Fruit fly (Drosophila melanogaster) whole organism: ENCODE results near the gene CG9240.

Source experiments
- CG8478 ChIP-seq: fragments of >200 bp; optimal IDR thresholded peaks from 2 replicates; lab custom pipeline; 2018; ENCODE audit warnings: inconsistent platforms
- Dll ChIP-seq: fragments of >200 bp; optimal IDR thresholded peaks from 2 replicates; lab custom pipeline; 2017
- EcR ChIP-seq, 2 experiments: fragments of >200 bp; optimal IDR thresholded peaks; 2 replicates each; lab custom pipeline; 2017; ENCODE audit warnings: missing biosample characterization in 2 of 2, missing genetic modification characterization in 2 of 2, missing genetic modification reagents in 2 of 2
- pan ChIP-seq: fragments of >200 bp; optimal IDR thresholded peaks from 2 replicates; lab custom pipeline; 2017
- psq ChIP-seq: fragments of >200 bp; optimal IDR thresholded peaks from 2 replicates; lab custom pipeline; 2017
- usp ChIP-seq: fragments of >200 bp; optimal IDR thresholded peaks from 2 replicates; lab custom pipeline; 2017; ENCODE audit warnings: missing biosample characterization, missing genetic modification characterization, mixed read lengths

The CG9240 gene

DNA sequence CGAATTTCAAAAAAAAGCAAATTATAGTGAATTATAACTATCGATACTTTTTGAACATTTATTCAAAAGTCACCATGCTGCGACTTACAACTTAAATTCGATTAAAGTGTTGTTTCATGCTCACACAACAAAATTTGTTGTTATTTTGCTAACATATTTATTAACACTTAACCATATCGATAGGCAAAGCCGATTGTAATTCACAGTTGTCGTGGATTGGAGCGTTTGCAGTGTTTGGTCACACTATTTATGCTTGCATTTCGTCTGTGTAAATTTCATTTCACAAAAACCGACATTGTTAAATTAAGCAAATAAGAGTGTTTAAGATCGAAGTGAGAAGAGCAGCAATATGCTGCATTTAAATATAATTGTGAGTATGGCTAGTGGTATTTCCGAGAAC is 11.3 kb upstream of the CG9240 start, which contains the start of gene HUWE1:
Gene HUWE1 (plus strand): TSS at position 220 of the 400 bp plus-strand sequence.
- TF ChIP-seq usp (GFP tag; lab: Kevin White, UChicago) (no peak), pan (lab: Kevin White, UChicago) (no peak), CG8478 (lab: Kevin White, UChicago) (no peak), psq (no peak), Dll (lab: Kevin White, UChicago) (no peak), EcR (GFP tag; optimal IDR thresholded peaks at IDR 0.05; lab: Kevin White, UChicago) (no peak)

DNA sequence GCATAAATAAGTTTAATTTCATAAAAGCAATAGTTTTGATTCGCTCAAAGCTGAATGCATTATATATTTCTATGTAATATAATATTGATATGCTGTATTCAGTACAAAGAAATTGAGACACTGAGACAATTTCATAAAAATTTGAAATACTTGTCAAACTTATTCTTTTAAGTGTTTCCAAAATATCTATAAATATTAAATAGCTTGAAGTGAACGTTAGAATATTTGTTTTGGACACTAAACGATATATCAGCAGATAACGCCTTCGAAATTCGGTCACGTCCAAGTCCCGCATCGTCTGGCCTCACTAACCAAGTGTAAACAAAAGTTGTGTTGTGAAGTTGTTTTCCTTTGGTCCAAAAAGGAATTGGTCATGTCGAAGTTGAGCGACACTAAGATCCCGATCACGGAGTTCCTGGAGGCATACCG is 9.7 kb upstream of the CG9240 start:
- TF ChIP-seq Dll (lab: Kevin White, UChicago) = no peak
- TF ChIP-seq CG8478 (lab: Kevin White, UChicago) = no peak
- no peak for TF ChIP-seq usp (GFP tag; lab: Kevin White, UChicago)
- no peak for TF ChIP-seq pan (lab: Kevin White, UChicago)
- TF ChIP-seq psq = no peak
- TF ChIP-seq EcR (GFP tag; optimal IDR thresholded peaks at IDR 0.05; lab: Kevin White, UChicago) = no peak

DNA sequence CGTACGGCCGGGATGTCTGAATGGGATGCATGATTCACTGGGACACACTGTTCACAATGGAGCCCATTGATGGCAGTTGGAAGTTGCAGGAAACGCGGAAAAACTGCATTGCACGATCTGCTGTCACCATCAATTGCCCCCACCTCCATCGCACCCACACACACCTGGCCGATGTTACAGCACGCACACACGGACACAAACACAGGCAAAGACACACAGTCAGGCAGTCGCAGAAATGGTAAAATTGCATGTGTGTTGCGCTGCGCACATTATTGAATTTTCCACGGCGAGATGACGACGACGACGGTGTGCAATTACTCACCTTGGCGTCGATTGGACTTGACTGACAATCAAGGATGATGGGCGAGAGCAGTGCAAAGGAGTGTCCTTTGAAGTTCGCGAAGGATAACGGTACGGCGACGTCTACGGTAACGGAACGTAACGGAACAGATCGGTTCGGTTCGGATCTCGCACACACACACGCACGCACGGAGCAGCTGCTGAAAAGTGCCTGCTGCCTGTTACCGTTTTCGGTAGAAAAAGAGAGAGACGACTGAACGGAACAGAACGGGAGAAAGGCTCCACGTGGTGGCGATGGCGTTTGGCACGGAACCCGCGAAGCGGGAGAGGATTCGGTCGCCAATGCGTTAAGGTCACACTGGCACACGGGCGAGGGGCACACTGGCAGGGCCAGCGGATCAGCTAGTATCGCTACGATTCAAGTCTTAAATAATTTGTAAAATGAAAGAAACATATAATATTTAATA is 9.1 kb upstream of the CG9240 start, which contains the start of the genes CG9281 and CG15601:
Gene CG9281 (minus strand): TSS at position 556 of the 767 bp plus-strand sequence.
Gene CG15601 (plus strand): TSS at position 664 of the 767 bp plus-strand sequence.
- TF ChIP-seq CG8478 (lab: Kevin White, UChicago) = peak; percentile 52
- no peak for TF ChIP-seq psq
- no peak for TF ChIP-seq usp (GFP tag; lab: Kevin White, UChicago)

DNA sequence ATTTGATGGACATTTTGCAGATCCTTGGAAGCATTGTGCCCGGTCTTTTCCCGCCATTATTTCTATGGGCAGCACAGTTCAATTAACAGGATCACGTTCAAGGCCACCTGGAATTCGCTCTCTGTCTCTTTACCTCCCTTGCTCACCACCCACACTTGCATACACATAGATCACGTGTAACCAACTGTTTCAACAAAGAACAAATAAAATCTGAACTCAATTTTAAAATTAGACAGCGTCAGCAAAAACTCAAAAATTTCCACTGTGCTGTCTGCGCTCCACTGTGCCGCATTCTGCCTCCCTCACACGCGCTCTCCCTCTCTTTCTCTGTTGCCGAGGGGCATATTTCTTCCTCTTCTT is 8.5 kb upstream of the CG9240 start:
- TF ChIP-seq pan (lab: Kevin White, UChicago) (no peak), psq (no peak), CG8478 (lab: Kevin White, UChicago) (no peak), EcR (GFP tag; optimal IDR thresholded peaks at IDR 0.05; lab: Kevin White, UChicago) (no peak), usp (GFP tag; lab: Kevin White, UChicago) (no peak), Dll (lab: Kevin White, UChicago) (no peak)

DNA sequence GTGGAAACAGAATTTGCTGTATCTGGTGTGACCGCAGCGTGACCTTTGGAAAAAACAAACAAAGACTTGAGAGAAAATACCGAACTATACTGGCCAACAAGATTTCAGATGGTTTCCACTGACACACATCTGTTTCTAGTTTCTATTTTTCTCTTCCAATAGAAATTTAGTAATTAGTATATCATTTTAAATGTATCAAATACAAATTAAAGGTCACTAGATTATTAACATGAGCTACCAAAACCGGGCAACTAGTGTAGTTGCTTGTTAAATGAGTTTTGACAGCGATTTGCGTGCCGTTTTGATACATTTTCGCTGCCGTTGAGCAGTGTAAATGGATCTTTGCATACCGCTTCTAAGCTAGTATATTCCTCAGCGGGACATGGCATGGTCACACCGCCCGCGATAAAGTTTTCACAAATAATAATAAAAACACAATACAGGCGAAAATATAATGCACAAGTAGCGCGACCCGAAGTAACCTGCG is 2.7 kb upstream of the CG9240 start, which contains the start of the genes Pis and Hap40:
Gene Pis (minus strand): TSS at position 51 of the 487 bp plus-strand sequence.
Gene Hap40 (plus strand): TSS at position 406 of the 487 bp plus-strand sequence.
- no peak for TF ChIP-seq CG8478 (lab: Kevin White, UChicago)
- no peak for TF ChIP-seq usp (GFP tag; lab: Kevin White, UChicago)
- no peak for TF ChIP-seq EcR (GFP tag; optimal IDR thresholded peaks at IDR 0.05; lab: Kevin White, UChicago)
- no peak for TF ChIP-seq pan (lab: Kevin White, UChicago)
- no peak for TF ChIP-seq Dll (lab: Kevin White, UChicago)

DNA sequence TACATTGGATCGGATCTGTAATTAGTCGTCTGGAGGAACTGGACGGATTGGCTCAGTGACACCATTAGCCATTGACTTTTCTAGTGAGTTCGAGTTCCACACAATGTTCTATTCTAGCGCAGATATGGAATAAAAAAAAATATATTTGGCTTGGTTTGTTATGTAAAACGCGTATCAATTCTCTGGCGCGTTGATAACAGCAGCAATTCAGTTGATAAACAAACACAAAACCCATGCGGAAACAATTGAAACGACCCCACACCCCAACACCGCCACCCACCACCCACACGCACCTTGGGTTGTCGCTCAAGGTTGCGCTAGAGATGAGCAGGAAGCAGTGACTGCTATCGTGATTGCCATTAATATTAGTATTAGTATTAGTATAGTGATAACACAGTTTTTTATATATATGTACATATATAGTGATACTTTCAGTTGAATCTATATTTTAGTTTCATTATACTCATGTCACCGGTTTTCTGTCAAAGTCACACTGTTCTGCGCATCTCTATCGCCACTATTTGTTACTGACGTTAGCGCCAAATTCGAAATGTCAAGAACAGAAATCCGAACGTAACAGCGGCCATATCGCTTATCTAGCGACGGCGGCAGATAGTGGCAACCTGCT is 3.4 kb downstream of the CG9240 start:
- no peak for TF ChIP-seq Dll (lab: Kevin White, UChicago)
- no peak for TF ChIP-seq pan (lab: Kevin White, UChicago)
- no peak for TF ChIP-seq psq
- no peak for TF ChIP-seq CG8478 (lab: Kevin White, UChicago)
- TF ChIP-seq EcR (GFP tag; optimal IDR thresholded peaks at IDR 0.05; lab: Kevin White, UChicago) = no peak
- TF ChIP-seq usp (GFP tag; lab: Kevin White, UChicago) = no peak

DNA sequence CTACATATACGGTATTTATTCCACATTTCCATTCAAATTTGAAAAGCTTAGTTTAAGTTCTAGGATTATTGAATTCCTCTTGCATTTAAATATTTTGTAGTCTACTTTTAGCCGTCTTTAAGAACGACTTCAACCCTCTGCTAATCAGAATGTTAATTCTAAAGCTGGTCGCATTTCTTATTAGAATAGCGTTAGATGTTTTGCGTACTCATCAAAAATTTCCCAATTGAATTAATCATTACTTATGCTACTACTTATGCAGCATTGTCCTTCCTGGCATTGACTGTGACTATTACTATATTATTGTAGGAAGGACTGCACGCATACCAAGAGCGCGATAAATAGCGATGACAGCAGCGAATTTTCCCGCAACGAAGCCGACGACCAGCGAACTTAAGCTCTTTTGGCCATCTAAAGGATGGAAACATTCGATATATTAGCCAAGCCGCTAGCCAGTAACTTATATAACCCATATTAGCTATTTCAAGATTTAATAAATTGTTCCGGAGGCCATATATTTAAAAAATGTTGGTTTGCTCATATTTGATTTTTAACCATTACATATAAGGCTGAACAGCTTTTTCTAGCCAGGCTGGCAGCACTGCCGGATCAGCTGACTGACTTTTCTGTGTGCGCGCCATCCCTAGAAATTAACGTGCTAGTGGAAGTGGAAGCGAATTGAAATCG is 4.1 kb downstream of the CG9240 start, which contains the start of gene CG8128:
Gene CG8128 (plus strand): TSS at position 641 of the 687 bp plus-strand sequence.
- TF ChIP-seq pan (lab: Kevin White, UChicago) (no peak), CG8478 (lab: Kevin White, UChicago) (no peak), EcR (GFP tag; optimal IDR thresholded peaks at IDR 0.05; lab: Kevin White, UChicago) (no peak), psq (no peak), usp (GFP tag; lab: Kevin White, UChicago) (no peak), Dll (lab: Kevin White, UChicago) (no peak)

DNA sequence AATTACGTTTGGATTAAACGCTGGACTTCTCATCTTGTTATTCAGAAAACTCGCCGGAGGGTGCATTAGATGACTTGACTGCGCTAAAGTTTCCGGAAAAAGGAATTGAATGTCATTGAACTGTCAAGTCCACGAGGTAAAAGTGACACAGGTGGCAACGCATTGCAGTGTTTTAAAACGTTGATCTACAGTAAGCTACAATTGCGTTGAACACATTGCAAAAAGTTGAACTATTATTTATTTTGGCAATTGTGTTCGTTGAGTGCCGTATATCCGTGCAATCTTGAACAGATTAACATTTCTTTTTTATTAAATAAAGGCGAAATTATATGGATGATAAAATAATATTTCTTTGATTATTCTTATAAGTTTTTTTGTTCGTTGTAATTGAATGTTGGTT is 12.3 kb downstream of the CG9240 start, which contains the start of gene CG15599:
Gene CG15599 (minus strand): TSS at position 101 of the 400 bp plus-strand sequence.
- TF ChIP-seq usp (GFP tag; lab: Kevin White, UChicago) (no peak), EcR (GFP tag; optimal IDR thresholded peaks at IDR 0.05; lab: Kevin White, UChicago) (no peak), psq (no peak)

DNA sequence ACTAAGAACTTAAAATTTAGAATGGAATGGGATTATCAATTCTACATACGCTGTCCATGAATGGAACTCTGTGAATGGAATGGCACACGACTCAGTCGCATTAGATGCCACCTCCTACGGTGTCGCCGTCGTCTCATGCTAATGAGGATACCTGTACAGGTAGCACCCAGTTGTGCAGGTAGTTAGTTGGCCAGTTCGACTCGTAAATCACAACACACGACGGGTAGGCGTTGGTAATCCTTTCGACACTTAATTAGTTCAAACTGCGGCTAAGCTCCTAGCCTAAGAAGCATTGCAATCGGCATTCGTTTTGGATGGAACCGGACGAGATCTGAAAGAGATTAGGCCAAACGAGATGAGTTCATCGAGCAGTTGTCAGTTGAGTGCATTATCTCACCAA is 16.6 kb downstream of the CG9240 start:
- TF ChIP-seq psq (no peak), EcR (GFP tag; optimal IDR thresholded peaks at IDR 0.05; lab: Kevin White, UChicago) (no peak), Dll (lab: Kevin White, UChicago) (no peak), CG8478 (lab: Kevin White, UChicago) (no peak), pan (lab: Kevin White, UChicago) (no peak), usp (GFP tag; lab: Kevin White, UChicago) (no peak)

DNA sequence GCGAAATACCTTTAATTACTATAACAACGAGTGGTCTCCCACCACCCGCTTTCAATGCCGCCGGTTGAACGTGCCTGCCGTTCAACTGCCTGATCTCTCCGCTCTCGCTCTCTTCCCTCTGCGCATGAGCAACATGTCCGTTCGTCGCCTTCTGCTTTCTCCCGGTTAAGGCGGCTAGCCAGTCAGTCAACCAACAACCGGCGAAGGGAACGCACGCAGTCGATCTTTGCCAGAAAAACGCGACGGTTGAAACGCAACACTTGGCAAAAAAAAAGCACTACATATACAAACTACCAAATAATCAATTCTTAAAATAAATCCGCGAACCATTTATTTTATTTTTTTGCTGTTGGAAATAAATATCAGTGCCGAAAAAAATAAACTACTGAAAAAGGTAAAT is 25.8 kb downstream of the CG9240 start, which contains the start of gene CG12708:
Gene CG12708 (plus strand): TSS at position 183 of the 400 bp plus-strand sequence.
- TF ChIP-seq CG8478 (lab: Kevin White, UChicago) (no peak), usp (GFP tag; lab: Kevin White, UChicago) (no peak), psq (no peak), Dll (lab: Kevin White, UChicago) (no peak), EcR (GFP tag; optimal IDR thresholded peaks at IDR 0.05; lab: Kevin White, UChicago) (no peak), pan (lab: Kevin White, UChicago) (no peak)

DNA sequence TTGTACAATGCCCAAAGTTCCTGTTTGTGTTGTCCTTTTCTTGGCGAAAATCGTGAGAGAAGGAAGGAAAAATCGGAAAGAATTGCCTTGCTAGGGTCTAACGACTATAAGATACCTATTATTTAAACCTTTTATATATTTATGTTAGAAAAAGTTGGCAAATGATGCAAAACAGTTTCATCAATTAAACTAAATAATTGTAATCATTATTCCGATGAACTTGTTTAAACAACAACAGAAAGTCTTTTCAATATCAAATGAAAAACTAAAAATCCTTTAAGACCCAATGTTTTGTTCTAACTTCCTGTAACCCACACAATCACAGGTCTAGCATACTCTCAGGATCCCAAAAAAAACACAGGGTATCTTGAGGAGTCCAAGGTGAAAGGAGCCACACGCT is 26.7 kb downstream of the CG9240 start:
- TF ChIP-seq psq = no peak
- TF ChIP-seq EcR (GFP tag; optimal IDR thresholded peaks at IDR 0.05; lab: Kevin White, UChicago) = no peak
- no peak for TF ChIP-seq usp (GFP tag; lab: Kevin White, UChicago)
- no peak for TF ChIP-seq pan (lab: Kevin White, UChicago)
- no peak for TF ChIP-seq Dll (lab: Kevin White, UChicago)
- TF ChIP-seq CG8478 (lab: Kevin White, UChicago) = no peak
